Worm (Caenorhabditis elegans) whole organism, mixed stage, embryonic: Measurements from ENCODE around the gene F21C10.19.

Experiments
- M03D4.4 ChIP-seq: sonication (generic microtip); optimal IDR thresholded peaks from 2 replicates; lab custom pipeline; 2017; ENCODE audit warnings: mild to moderate bottlenecking, missing genetic modification characterization, missing compliant biosample characterization
- bed-3 ChIP-seq: fragments of 200-800 bp; sonication (Bioruptor generic); optimal IDR thresholded peaks from 3 replicates; lab custom pipeline; 2018; ENCODE audit warnings: mild to moderate bottlenecking, missing genetic modification characterization, moderate library complexity, missing compliant biosample characterization
- blmp-1 ChIP-seq: fragments of 150-350 bp; optimal IDR thresholded peaks from 2 replicates; lab custom pipeline; 2014; ENCODE audit warnings: missing biosample characterization, missing genetic modification characterization
- ceh-39 ChIP-seq: fragments of 150-350 bp; optimal IDR thresholded peaks from 2 replicates; lab custom pipeline; 2014; ENCODE audit warnings: missing biosample characterization, missing genetic modification characterization
- ceh-43 ChIP-seq: fragments of 200-800 bp; sonication (Bioruptor generic); optimal IDR thresholded peaks from 2 replicates; lab custom pipeline; 2018; ENCODE audit warnings: mild to moderate bottlenecking, missing genetic modification characterization, moderate library complexity, missing compliant biosample characterization
- ceh-83 ChIP-seq: fragments of 200-800 bp; sonication (Bioruptor generic); optimal IDR thresholded peaks from 2 replicates; lab custom pipeline; 2018; ENCODE audit warnings: mild to moderate bottlenecking, missing genetic modification characterization, missing compliant biosample characterization
- ces-1 ChIP-seq: fragments of 150-350 bp; optimal IDR thresholded peaks from 2 replicates; lab custom pipeline; 2014; ENCODE audit warnings: missing biosample characterization, missing genetic modification reagents, missing genetic modification characterization
- cnd-1 ChIP-seq: fragments of 200-800 bp; sonication (Bioruptor generic); optimal IDR thresholded peaks from 2 replicates; lab custom pipeline; 2018; ENCODE audit warnings: mild to moderate bottlenecking, missing genetic modification characterization, missing compliant biosample characterization
- drap-1 ChIP-seq: fragments of 200-800 bp; sonication (Bioruptor generic); optimal IDR thresholded peaks from 3 replicates; lab custom pipeline; 2018; ENCODE audit warnings: mild to moderate bottlenecking, missing genetic modification characterization, missing compliant biosample characterization
- elt-1 ChIP-seq: sonication (generic microtip); optimal IDR thresholded peaks from 2 replicates; lab custom pipeline; 2017; ENCODE audit warnings: missing genetic modification characterization, mild to moderate bottlenecking, missing compliant biosample characterization, antibody characterized with exemption, moderate library complexity, borderline replicate concordance; ENCODE audit not compliant: insufficient read depth
- elt-3 ChIP-seq: fragments of 150-350 bp; optimal IDR thresholded peaks from 2 replicates; lab custom pipeline; 2014; ENCODE audit warnings: missing biosample characterization, missing genetic modification characterization
- flh-1 ChIP-seq: fragments of 200-800 bp; sonication (Bioruptor generic); optimal IDR thresholded peaks from 2 replicates; lab custom pipeline; 2018; ENCODE audit warnings: mild to moderate bottlenecking, missing genetic modification characterization, moderate library complexity, missing compliant biosample characterization
- ham-2 ChIP-seq: fragments of 200-800 bp; sonication (Bioruptor generic); optimal IDR thresholded peaks from 2 replicates; lab custom pipeline; 2018; ENCODE audit warnings: mild to moderate bottlenecking, missing genetic modification characterization, missing compliant biosample characterization
- hlh-1 ChIP-seq: fragments of 150-350 bp; optimal IDR thresholded peaks from 2 replicates; lab custom pipeline; 2014; ENCODE audit warnings: missing biosample characterization, missing genetic modification reagents, missing genetic modification characterization
- lin-13 ChIP-seq: fragments of 150-350 bp; optimal IDR thresholded peaks from 2 replicates; lab custom pipeline; 2014; ENCODE audit warnings: missing biosample characterization, missing genetic modification characterization
- lin-32 ChIP-seq: fragments of 200-800 bp; sonication (Bioruptor generic); optimal IDR thresholded peaks from 2 replicates; lab custom pipeline; 2018; ENCODE audit warnings: mild to moderate bottlenecking, missing genetic modification characterization, missing compliant biosample characterization
- lsy-2 ChIP-seq: fragments of 150-350 bp; optimal IDR thresholded peaks from 2 replicates; lab custom pipeline; 2014; ENCODE audit warnings: missing biosample characterization, missing genetic modification characterization
- mab-5 ChIP-seq: fragments of 150-350 bp; optimal IDR thresholded peaks from 2 replicates; lab custom pipeline; 2014; ENCODE audit warnings: missing biosample characterization, missing genetic modification characterization
- mep-1 ChIP-seq: fragments of 150-350 bp; optimal IDR thresholded peaks from 2 replicates; lab custom pipeline; 2017; ENCODE audit warnings: missing biosample characterization, missing genetic modification reagents, missing genetic modification characterization, inconsistent platforms
- mls-2 ChIP-seq: sonication (generic microtip); optimal IDR thresholded peaks from 2 replicates; lab custom pipeline; 2016; ENCODE audit warnings: mild to moderate bottlenecking, missing genetic modification characterization, moderate library complexity, missing compliant biosample characterization
- nhr-12 ChIP-seq: fragments of 150-350 bp; optimal IDR thresholded peaks from 2 replicates; lab custom pipeline; 2014; ENCODE audit warnings: missing biosample characterization, missing genetic modification characterization
- nhr-2 ChIP-seq: fragments of 150-350 bp; optimal IDR thresholded peaks from 2 replicates; lab custom pipeline; 2014; ENCODE audit warnings: missing biosample characterization, missing genetic modification characterization
- nhr-237 ChIP-seq: fragments of 150-350 bp; optimal IDR thresholded peaks from 2 replicates; lab custom pipeline; 2014; ENCODE audit warnings: missing biosample characterization, missing genetic modification characterization
- nhr-28 ChIP-seq: fragments of 150-350 bp; optimal IDR thresholded peaks from 2 replicates; lab custom pipeline; 2014; ENCODE audit warnings: missing biosample characterization, missing genetic modification characterization
- nhr-76 ChIP-seq: sonication (generic microtip); optimal IDR thresholded peaks from 2 replicates; lab custom pipeline; 2017; ENCODE audit warnings: missing biosample characterization, missing genetic modification characterization
- pha-4 ChIP-seq: fragments of 150-350 bp; optimal IDR thresholded peaks from 2 replicates; lab custom pipeline; 2018; ENCODE audit warnings: missing biosample characterization, missing genetic modification reagents, missing genetic modification characterization
- sem-2 ChIP-seq: fragments of 200-800 bp; sonication (Bioruptor generic); optimal IDR thresholded peaks from 2 replicates; lab custom pipeline; 2018; ENCODE audit warnings: mild to moderate bottlenecking, missing genetic modification characterization, missing compliant biosample characterization
- snpc-4 ChIP-seq: fragments of 150-350 bp; optimal IDR thresholded peaks from 2 replicates; lab custom pipeline; 2014; ENCODE audit warnings: missing biosample characterization, missing genetic modification characterization
- sptf-1 ChIP-seq: sonication (generic microtip); optimal IDR thresholded peaks from 2 replicates; lab custom pipeline; 2017; ENCODE audit warnings: mild to moderate bottlenecking, missing genetic modification characterization, moderate library complexity, missing compliant biosample characterization
- tbx-8 ChIP-seq: fragments of 200-800 bp; sonication (Bioruptor generic); optimal IDR thresholded peaks from 2 replicates; lab custom pipeline; 2018; ENCODE audit warnings: mild to moderate bottlenecking, missing genetic modification characterization, moderate library complexity, missing compliant biosample characterization
- unc-120 ChIP-seq: sonication (generic microtip); optimal IDR thresholded peaks from 2 replicates; lab custom pipeline; 2017; ENCODE audit warnings: missing genetic modification characterization, missing compliant biosample characterization; ENCODE audit not compliant: poor library complexity, severe bottlenecking
- unc-39 ChIP-seq: fragments of 150-350 bp; optimal IDR thresholded peaks from 2 replicates; lab custom pipeline; 2014; ENCODE audit warnings: missing biosample characterization, missing genetic modification characterization
- unc-62 ChIP-seq: fragments of 150-350 bp; optimal IDR thresholded peaks from 2 replicates; lab custom pipeline; 2014; ENCODE audit warnings: missing biosample characterization, missing genetic modification reagents, missing genetic modification characterization
- zip-8 ChIP-seq: fragments of 150-350 bp; optimal IDR thresholded peaks from 2 replicates; lab custom pipeline; 2014; ENCODE audit warnings: missing biosample characterization, missing genetic modification characterization
- ztf-11 ChIP-seq: fragments of 150-350 bp; optimal IDR thresholded peaks from 2 replicates; lab custom pipeline; 2014; ENCODE audit warnings: missing biosample characterization, missing genetic modification characterization

Gene F21C10.19

DNA sequence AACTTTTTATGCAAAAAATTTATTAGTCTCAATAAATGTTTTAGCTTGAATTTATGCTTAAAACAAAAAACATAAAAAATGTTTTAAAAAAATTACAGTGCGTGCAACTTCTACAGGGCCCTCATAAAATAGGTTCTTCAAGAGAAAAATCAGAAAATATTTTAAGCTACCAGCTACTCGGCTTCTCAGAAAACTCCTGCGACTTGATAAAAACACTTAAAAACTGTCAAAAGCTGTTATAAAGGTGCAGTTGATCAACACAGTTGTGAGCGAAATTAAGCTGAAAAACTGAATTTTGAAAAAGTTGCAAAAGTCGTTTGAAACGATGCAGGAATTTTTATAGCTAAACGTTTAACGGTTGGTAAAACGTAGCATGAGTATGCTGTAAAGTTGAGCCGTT, 42.1 kb upstream of the F21C10.19 start:
- TF ChIP-seq mls-2: peak; percentile 63
- no peak for TF ChIP-seq zip-8 (tag; lab: Kevin White, UChicago)
- TF ChIP-seq nhr-2: no peak

DNA sequence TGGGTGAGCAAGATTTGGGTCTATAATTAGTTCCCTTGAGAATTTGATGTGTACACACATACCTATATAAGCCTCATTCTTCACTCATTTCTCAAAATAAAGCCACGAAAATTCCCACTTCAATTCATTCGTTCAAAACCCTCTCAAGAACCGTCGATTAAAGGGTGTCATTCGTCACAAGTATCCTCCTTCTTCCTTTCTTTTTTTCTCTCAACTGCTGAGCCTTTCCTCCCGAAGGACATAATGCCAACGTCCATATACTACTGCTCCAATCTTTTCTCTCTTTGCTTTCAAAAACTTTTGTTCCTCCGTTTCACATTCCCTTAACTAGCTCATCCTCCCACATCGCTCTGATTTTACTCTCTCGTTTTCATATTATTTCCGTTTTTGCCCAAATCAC, 38.7 kb upstream of the F21C10.19 start, which contains the start of gene T27E4.1:
Gene T27E4.1 (plus strand): TSS at position 137 of the 400 bp plus-strand sequence.
- TF ChIP-seq M03D4.4 (tag; lab: Kevin White, UChicago) (no peak), nhr-28 (tag; lab: Kevin White, UChicago) (no peak), ham-2 (no peak), tbx-8 (no peak), flh-1 (no peak), ceh-83 (GFP tag; lab: Kevin White, UChicago) (no peak), snpc-4 (tag; lab: Kevin White, UChicago) (no peak), elt-1 (tag; lab: Kevin White, UChicago) (no peak), unc-120 (tag; lab: Kevin White, UChicago) (no peak), mab-5 (tag; lab: Kevin White, UChicago) (no peak), mls-2 (no peak), zip-8 (tag; lab: Kevin White, UChicago) (no peak), ceh-39 (no peak), nhr-2 (no peak), hlh-1 (tag; lab: Kevin White, UChicago) (no peak), nhr-12 (no peak), nhr-76 (tag; lab: Kevin White, UChicago) (no peak), lin-32 (no peak)

DNA sequence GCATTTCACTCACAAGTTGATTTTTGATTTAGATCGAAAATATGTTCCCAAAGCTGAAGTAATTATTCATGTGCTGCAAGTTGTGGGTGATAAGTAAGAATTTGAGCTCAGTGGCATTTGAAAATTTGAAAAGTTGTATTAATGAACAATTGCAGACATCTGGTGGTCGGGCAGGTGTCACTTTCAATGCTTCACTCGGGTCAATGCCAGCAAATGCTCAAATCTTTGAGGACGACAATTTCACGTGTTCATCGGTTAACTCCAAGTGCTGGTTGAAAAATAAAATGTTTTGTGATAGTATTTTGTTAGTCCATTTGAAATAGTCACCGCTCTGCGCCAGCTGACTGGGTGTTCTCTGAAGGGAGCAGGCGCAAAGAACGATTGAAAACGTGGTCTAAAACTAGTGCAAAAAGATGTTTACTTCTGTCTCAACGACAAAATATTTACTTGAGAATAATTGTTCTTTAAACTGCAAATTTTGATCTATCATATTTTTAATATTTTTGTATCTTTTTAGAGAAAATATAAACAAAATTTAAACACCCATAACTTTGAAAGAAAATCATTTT, 36.7 kb upstream of the F21C10.19 start:
- TF ChIP-seq cnd-1 (tag; lab: Kevin White, UChicago) (no peak), unc-39 (tag; lab: Kevin White, UChicago) (no peak), hlh-1 (tag; lab: Kevin White, UChicago) (peak; percentile 69), ces-1 (no peak)

DNA sequence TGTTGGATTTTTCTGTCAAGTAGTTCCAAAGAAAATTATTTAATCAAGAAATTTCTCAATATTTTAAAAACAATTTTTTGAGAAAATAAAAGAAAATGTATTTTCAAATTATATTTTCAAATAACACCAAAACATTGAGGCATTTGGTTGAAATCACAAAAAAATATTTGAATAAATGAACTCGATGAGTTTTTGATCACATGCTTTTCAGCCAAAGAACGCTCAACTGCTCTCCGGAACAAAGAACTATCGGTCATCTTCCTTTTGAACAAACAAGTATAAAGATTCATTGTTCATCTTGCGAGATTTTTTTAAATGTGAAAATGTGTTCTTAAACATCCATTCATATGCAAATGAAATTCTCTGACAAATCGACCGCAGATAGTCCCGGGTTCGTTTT, 35.9 kb upstream of the F21C10.19 start:
- TF ChIP-seq unc-39 (tag; lab: Kevin White, UChicago) (no peak), M03D4.4 (tag; lab: Kevin White, UChicago) (no peak), cnd-1 (tag; lab: Kevin White, UChicago) (no peak), mab-5 (tag; lab: Kevin White, UChicago) (no peak), nhr-28 (tag; lab: Kevin White, UChicago) (no peak), snpc-4 (tag; lab: Kevin White, UChicago) (no peak), tbx-8 (no peak), flh-1 (no peak), lin-13 (tag; lab: Kevin White, UChicago) (no peak), nhr-237 (no peak), ceh-43 (no peak), unc-62 (GFP tag; lab: Kevin White, UChicago) (no peak), bed-3 (GFP tag; lab: Kevin White, UChicago) (no peak)

DNA sequence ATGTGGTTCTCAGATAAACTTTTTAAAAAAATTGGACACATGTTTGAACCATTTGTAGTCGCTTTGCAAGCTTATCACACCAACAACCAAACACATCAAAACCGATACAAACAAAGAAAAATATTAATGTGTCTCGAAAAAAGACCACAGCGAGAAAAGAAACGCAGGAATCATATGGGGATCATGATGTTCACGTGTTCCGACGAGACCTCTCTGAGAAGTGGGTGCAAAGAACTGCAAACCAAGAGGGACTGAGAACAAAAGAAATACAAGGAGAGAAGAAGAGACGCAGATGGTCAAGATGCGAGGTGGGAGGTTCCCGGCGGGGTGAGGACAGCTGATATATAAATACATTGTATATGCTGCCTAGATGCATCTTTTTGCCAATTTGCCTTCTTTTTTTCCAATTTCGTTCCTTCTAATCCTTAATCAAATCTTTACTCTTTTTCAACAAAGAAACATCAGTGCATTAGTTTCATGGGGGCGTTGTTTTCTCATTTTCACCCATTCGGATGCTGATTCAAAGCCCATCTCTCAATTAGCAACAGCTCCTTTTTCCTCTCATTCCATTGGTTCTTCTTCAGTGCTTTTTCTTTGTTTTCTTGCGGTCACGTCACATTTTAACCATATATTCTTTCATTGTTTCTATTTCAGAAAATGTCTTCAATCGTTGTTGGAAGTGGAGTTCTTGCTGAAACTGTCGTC, 35.1 kb upstream of the F21C10.19 start, which contains the start of gene F21C10.10:
Gene F21C10.10 (plus strand): TSS at position 655 of the 705 bp plus-strand sequence.
- TF ChIP-seq bed-3 (GFP tag; lab: Kevin White, UChicago) (no peak), blmp-1 (no peak), nhr-12 (no peak), ces-1 (peak; percentile 64), elt-1 (tag; lab: Kevin White, UChicago) (peak; percentile 49), ham-2 (no peak), unc-62 (GFP tag; lab: Kevin White, UChicago) (peak; percentile 87), tbx-8 (no peak), nhr-237 (peak; percentile 6), mep-1 (tag; lab: Kevin White, UChicago) (peak; percentile 62), zip-8 (tag; lab: Kevin White, UChicago) (no peak), drap-1 (GFP tag; lab: Kevin White, UChicago) (peak; percentile 29), mab-5 (tag; lab: Kevin White, UChicago) (no peak), mls-2 (no peak), unc-120 (tag; lab: Kevin White, UChicago) (peak; percentile 74), nhr-76 (tag; lab: Kevin White, UChicago) (no peak), pha-4 (tag; lab: Kevin White, UChicago) (peak; percentile 61), sptf-1 (tag; lab: Kevin White, UChicago) (no peak), snpc-4 (tag; lab: Kevin White, UChicago) (no peak), ceh-83 (GFP tag; lab: Kevin White, UChicago) (no peak), ceh-39 (peak; percentile 59), nhr-28 (tag; lab: Kevin White, UChicago) (no peak), lsy-2 (tag; lab: Kevin White, UChicago) (peak; percentile 28), sem-2 (GFP tag; lab: Kevin White, UChicago) (no peak), nhr-2 (peak; percentile 72), hlh-1 (tag; lab: Kevin White, UChicago) (peak; percentile 88), cnd-1 (tag; lab: Kevin White, UChicago) (peak; percentile 6), ztf-11 (no peak), elt-3 (tag; lab: Kevin White, UChicago) (no peak), flh-1 (no peak), unc-39 (tag; lab: Kevin White, UChicago) (no peak), M03D4.4 (tag; lab: Kevin White, UChicago) (no peak), ceh-43 (no peak), lin-13 (tag; lab: Kevin White, UChicago) (no peak), lin-32 (no peak)
- TF ChIP-seq, all 35 proteins: peak for 13
